ENCODE assay signal across 1 fruit fly cellular context in genomic region chr2L:2906122-2906521, dm6.
TF ChIP-seq lines count a peak whose summit lies in the region.

No protein-coding gene starts in this region.

TF ChIP-seq in whole organism, embryonic, 481 proteins besides CTCF, POLR2A, EP300 and RAD21 (continued from another document):
- TF ChIP-seq pita (GFP tag; optimal IDR thresholded peaks at IDR 0.05; lab: Kevin White, UChicago) (no peak), sim (GFP tag; IDR thresholded peaks at IDR 0.05; lab: Robert Waterston, UW) (no peak), chm (GFP tag; IDR thresholded peaks at IDR 0.05; lab: Robert Waterston, UW) (0 out of 2 replicates have a peak, but pooled peaks have one; percentile 27), CG6813 (GFP tag; optimal IDR thresholded peaks at IDR 0.05; lab: Kevin White, UChicago) (peak; percentile 62), CG4360 (GFP tag; IDR thresholded peaks at IDR 0.05; lab: Robert Waterston, UW) (peak; percentile 18; the same call in 1 of the 2 replicates), fd64A (GFP tag; optimal IDR thresholded peaks at IDR 0.05; lab: Kevin White, UChicago) (peak; percentile 29), CG17186 (GFP tag; optimal IDR thresholded peaks at IDR 0.05; lab: Kevin White, UChicago) (no peak), kah (GFP tag; optimal IDR thresholded peaks at IDR 0.05; lab: Kevin White, UChicago) (no peak), BtbVII (GFP tag; optimal IDR thresholded peaks at IDR 0.05; lab: Kevin White, UChicago) (peak; percentile 26), CG15011 (GFP tag; optimal IDR thresholded peaks at IDR 0.05; lab: Kevin White, UChicago) (peak; percentile 34), CG17359 (tag; optimal IDR thresholded peaks at IDR 0.05; lab: Kevin White, UChicago) (peak; percentile 40), H15 (GFP tag; IDR thresholded peaks at IDR 0.05; lab: Robert Waterston, UW) (no peak), CG9727 (GFP tag; optimal IDR thresholded peaks at IDR 0.05; lab: Kevin White, UChicago) (peak; percentile 26), Pdp1 (GFP tag; optimal IDR thresholded peaks at IDR 0.05; lab: Kevin White, UChicago) (peak in 1 of 2 experiments; percentile 96), nau (GFP tag; optimal IDR thresholded peaks at IDR 0.05; lab: Kevin White, UChicago) (peak; percentile 65), Mrtf (GFP tag; IDR thresholded peaks at IDR 0.05; lab: Robert Waterston, UW) (no peak), fru (optimal IDR thresholded peaks at IDR 0.05; lab: Kevin White, UChicago) (no peak), Trl (optimal IDR thresholded peaks at IDR 0.05; lab: Kevin White, UChicago) (no peak), Trl (GFP tag; optimal IDR thresholded peaks at IDR 0.05; lab: Kevin White, UChicago) (peak; percentile 35), CG2712 (tag; optimal IDR thresholded peaks at IDR 0.05; lab: Kevin White, UChicago) (peak; percentile 3), CG15514 (GFP tag; optimal IDR thresholded peaks at IDR 0.05; lab: Kevin White, UChicago) (peak; percentile 22), CG34376 (GFP tag; optimal IDR thresholded peaks at IDR 0.05; lab: Kevin White, UChicago) (peak; percentile 41), CG15601 (tag; optimal IDR thresholded peaks at IDR 0.05; lab: Kevin White, UChicago) (peak; percentile 13), CG14710 (tag; optimal IDR thresholded peaks at IDR 0.05; lab: Kevin White, UChicago) (peak; percentile 29), gce (GFP tag; IDR thresholded peaks at IDR 0.05; lab: Robert Waterston, UW) (no peak), Doc3 (GFP tag; IDR thresholded peaks at IDR 0.05; lab: Robert Waterston, UW; ENCODE audit: partially characterized antibody) (no peak), Blimp-1 (GFP tag; optimal IDR thresholded peaks at IDR 0.05; lab: Kevin White, UChicago) (peak; percentile 35), CG1024 (GFP tag; IDR thresholded peaks at IDR 0.05; lab: Robert Waterston, UW) (0 out of 2 replicates have a peak, but pooled peaks have one; percentile 9), ac (GFP tag; optimal IDR thresholded peaks at IDR 0.05; lab: Kevin White, UChicago) (peak; percentile 10), unpg (GFP tag; optimal IDR thresholded peaks at IDR 0.05; lab: Kevin White, UChicago) (peak; percentile 4), CG1233 (GFP tag; optimal IDR thresholded peaks at IDR 0.05; lab: Kevin White, UChicago) (peak; percentile 2), CG6765 (GFP tag; optimal IDR thresholded peaks at IDR 0.05; lab: Kevin White, UChicago) (peak; percentile 10), PHDP (tag; optimal IDR thresholded peaks at IDR 0.05; lab: Kevin White, UChicago) (peak; percentile 4), scrt (GFP tag; optimal IDR thresholded peaks at IDR 0.05; lab: Kevin White, UChicago) (no peak)
